Fruit fly (Drosophila melanogaster): Measurements from ENCODE around the gene CG43736.

Gene CG43736

dm6 chrX:6861523-6862077 lies 2.1 kb upstream of the CG43736 start (continued):
- TF ChIP-seq Bgb (GFP tag; IDR thresholded peaks at IDR 0.05; ENCODE audit: partially characterized antibody) (peak; percentile 32; the same call in 1 of the 2 replicates), gro (GFP tag; optimal IDR thresholded peaks at IDR 0.05) (peak; percentile 13), Sox102F (GFP tag; optimal IDR thresholded peaks at IDR 0.05) (peak; percentile 53), trem (tag; optimal IDR thresholded peaks at IDR 0.05) (peak; percentile 24), CG18011 (GFP tag; optimal IDR thresholded peaks at IDR 0.05) (no peak), E2f2 (GFP tag; IDR thresholded peaks at IDR 0.05) (peak; percentile 36; the same call in 1 of the 2 replicates), corto (GFP tag; optimal IDR thresholded peaks at IDR 0.05) (no peak), CG12391 (tag; optimal IDR thresholded peaks at IDR 0.05) (peak; percentile 22), HLHmδ (GFP tag; optimal IDR thresholded peaks at IDR 0.05) (peak; percentile 53), Myb (GFP tag; optimal IDR thresholded peaks at IDR 0.05) (peak; percentile 51), CG10209 (GFP tag; optimal IDR thresholded peaks at IDR 0.05) (peak; percentile 54), ttk (GFP tag; IDR thresholded peaks at IDR 0.05) (peak; percentile 13), Hr39 (optimal IDR thresholded peaks at IDR 0.05) (no peak), Doc3 (GFP tag; IDR thresholded peaks at IDR 0.05; ENCODE audit: partially characterized antibody) (no peak), bsh (GFP tag; optimal IDR thresholded peaks at IDR 0.05) (peak; percentile 19 to 49), jigr1 (GFP tag; IDR thresholded peaks at IDR 0.05) (no peak), CG5180 (GFP tag; optimal IDR thresholded peaks at IDR 0.05) (peak; percentile 81), CG7786 (GFP tag; optimal IDR thresholded peaks at IDR 0.05) (peak; percentile 77), bcd (GFP tag; optimal IDR thresholded peaks at IDR 0.05) (peak; percentile 52), kay (GFP tag; optimal IDR thresholded peaks at IDR 0.05) (peak; percentile 12), CG12236 (GFP tag; optimal IDR thresholded peaks at IDR 0.05) (no peak), BtbVII (GFP tag; optimal IDR thresholded peaks at IDR 0.05) (peak; percentile 18), B-H1 (GFP tag; IDR thresholded peaks at IDR 0.05) (peak; percentile 38; the same call in 1 of the 3 replicates), CG34224 (GFP tag; IDR thresholded peaks at IDR 0.05; ENCODE audit: partially characterized antibody) (peak; percentile 40; the same call in 2 of the 3 replicates), D19B (GFP tag; optimal IDR thresholded peaks at IDR 0.05) (peak; percentile 59), CG10274 (GFP tag; optimal IDR thresholded peaks at IDR 0.05) (peak; percentile 2), CG7987 (GFP tag; optimal IDR thresholded peaks at IDR 0.05) (peak; percentile 21), fd96Cb (tag; optimal IDR thresholded peaks at IDR 0.05) (peak; percentile 42), eve (GFP tag; optimal IDR thresholded peaks at IDR 0.05) (no peak), GATAe (GFP tag; conservative IDR thresholded peaks at IDR 0.05) (no peak; the same call in 1 of the 2 replicates), Doc2 (GFP tag; IDR thresholded peaks at IDR 0.05) (no peak), caup (GFP tag; optimal IDR thresholded peaks at IDR 0.05; ENCODE audit: severe bottlenecking) (peak; percentile 73), en (GFP tag; optimal IDR thresholded peaks at IDR 0.05) (no peak), twi (tag; optimal IDR thresholded peaks at IDR 0.05) (peak; percentile 5), Hsf (GFP tag; optimal IDR thresholded peaks at IDR 0.05) (peak; percentile 43), psq (GFP tag; optimal IDR thresholded peaks at IDR 0.05) (peak; percentile 79), MBD-R2 (GFP tag; IDR thresholded peaks at IDR 0.05) (peak; percentile 47), CG30403 (GFP tag; optimal IDR thresholded peaks at IDR 0.05) (peak; percentile 37), esg (GFP tag; conservative IDR thresholded peaks at IDR 0.05) (peak; percentile 67), CG30431 (GFP tag; optimal IDR thresholded peaks at IDR 0.05) (no peak), Jarid2 (GFP tag; optimal IDR thresholded peaks at IDR 0.05) (no peak), CG31441 (GFP tag; IDR thresholded peaks at IDR 0.05) (peak; percentile 41), ems (GFP tag; optimal IDR thresholded peaks at IDR 0.05) (peak; percentile 26), CG10565 (GFP tag; optimal IDR thresholded peaks at IDR 0.05) (no peak), ci (GFP tag; IDR thresholded peaks at IDR 0.05) (peak; percentile 74; the same call in 2 of the 3 replicates), Ada2b (GFP tag; IDR thresholded peaks at IDR 0.05) (peak; percentile 64; the same call in 1 of the 2 replicates), nmo (GFP tag; optimal IDR thresholded peaks at IDR 0.05) (peak; percentile 52), pros (GFP tag; optimal IDR thresholded peaks at IDR 0.05) (peak; percentile 91), CG33557 (GFP tag; optimal IDR thresholded peaks at IDR 0.05) (no peak)

All from whole organism, embryonic.